Worm (Caenorhabditis elegans) whole organism, L3 larva: ENCODE measurements around the gene idpc-7.

Source experiments
- ZK546.5 ChIP-seq: sonication (generic microtip); optimal IDR thresholded peaks from 2 replicates; lab custom pipeline; 2017; ENCODE audit warnings: missing biosample characterization, missing genetic modification characterization
- ama-1 ChIP-seq: fragments of 150-350 bp; optimal IDR thresholded peaks from 2 replicates; lab custom pipeline; 2018
- lin-15B ChIP-seq: fragments of 150-350 bp; optimal IDR thresholded peaks from 2 replicates; lab custom pipeline; 2014; ENCODE audit warnings: missing biosample characterization, missing genetic modification characterization
- nhr-11 ChIP-seq: fragments of 150-350 bp; optimal IDR thresholded peaks from 2 replicates; lab custom pipeline; 2014; ENCODE audit warnings: missing biosample characterization, missing genetic modification characterization
- nhr-76 ChIP-seq: fragments of 150-350 bp; sonication (generic microtip); optimal IDR thresholded peaks from 5 replicates; lab custom pipeline; 2014; ENCODE audit warnings: missing biosample characterization, missing genetic modification characterization
- pqm-1 ChIP-seq: fragments of 150-350 bp; optimal IDR thresholded peaks from 2 replicates; lab custom pipeline; 2017; ENCODE audit warnings: missing biosample characterization, missing genetic modification characterization, inconsistent platforms
- snpc-4 ChIP-seq: fragments of 150-350 bp; optimal IDR thresholded peaks from 2 replicates; lab custom pipeline; 2014; ENCODE audit warnings: missing biosample characterization, missing genetic modification characterization

DNA sequence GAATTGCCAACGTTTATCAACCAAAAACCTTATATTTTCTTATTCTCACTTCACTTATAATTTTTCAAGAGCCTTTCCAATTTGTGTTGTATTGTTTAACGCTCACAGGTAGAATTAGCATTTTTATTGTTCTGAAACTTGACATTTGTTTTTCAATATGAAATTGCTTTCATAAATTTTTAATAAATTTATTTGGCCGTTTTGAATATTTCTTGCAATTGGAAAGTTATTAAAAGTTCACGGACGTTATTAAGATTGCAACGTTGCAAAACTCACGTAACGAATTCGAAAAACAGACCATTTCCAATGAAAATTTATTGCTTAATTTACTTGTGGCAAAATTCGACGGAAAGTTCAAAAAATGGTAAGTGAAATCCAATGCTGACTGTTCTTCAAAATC is 28.5 kb downstream of the idpc-7 start, which contains the start of gene K09G1.2:
- no peak for TF ChIP-seq ZK546.5 (tag; lab: Kevin White, UChicago)
- no peak for TF ChIP-seq pqm-1 (tag; lab: Kevin White, UChicago)
- no peak for TF ChIP-seq nhr-76
- TF ChIP-seq nhr-11 (tag; lab: Kevin White, UChicago) = no peak
- no peak for TF ChIP-seq lin-15B (tag; lab: Kevin White, UChicago)
- no peak for TF ChIP-seq ama-1 (lab: Kevin White, UChicago)
- TF ChIP-seq snpc-4 (tag; lab: Kevin White, UChicago) = no peak
